Fruit fly (Drosophila melanogaster) whole organism, adult: ENCODE results near the gene Nfs1.

Experiments used
- bab1 ChIP-seq: fragments of 200-800 bp; sonication (Bioruptor generic); optimal IDR thresholded peaks from 3 replicates; lab custom pipeline; 2019; ENCODE audit warnings: missing biosample characterization, mild to moderate bottlenecking, missing genetic modification characterization, moderate library complexity
- cnc ChIP-seq, 2 experiments: fragments of >200 bp; optimal IDR thresholded peaks; 2 replicates each; lab custom pipeline; 2017
- kay ChIP-seq: fragments of 200-800 bp; sonication (Bioruptor generic); peaks from one replicate; lab custom pipeline; 2016; ENCODE audit warnings: missing biosample characterization, missing genetic modification characterization, borderline replicate concordance
- pad ChIP-seq: fragments of 200-800 bp; sonication (Bioruptor generic); optimal IDR thresholded peaks from 3 replicates; lab custom pipeline; 2017; ENCODE audit warnings: missing biosample characterization, missing genetic modification characterization, mild to moderate bottlenecking, moderate library complexity, missing genetic modification reagents
- tj ChIP-seq: fragments of 200-800 bp; sonication (Bioruptor generic); optimal IDR thresholded peaks from 3 replicates; lab custom pipeline; 2017; ENCODE audit warnings: missing biosample characterization, mild to moderate bottlenecking, missing genetic modification characterization, moderate library complexity
- toe ChIP-seq: fragments of 200-800 bp; sonication (Bioruptor generic); optimal IDR thresholded peaks from 2 replicates; lab custom pipeline; 2016; ENCODE audit warnings: missing biosample characterization, missing genetic modification characterization

DNA sequence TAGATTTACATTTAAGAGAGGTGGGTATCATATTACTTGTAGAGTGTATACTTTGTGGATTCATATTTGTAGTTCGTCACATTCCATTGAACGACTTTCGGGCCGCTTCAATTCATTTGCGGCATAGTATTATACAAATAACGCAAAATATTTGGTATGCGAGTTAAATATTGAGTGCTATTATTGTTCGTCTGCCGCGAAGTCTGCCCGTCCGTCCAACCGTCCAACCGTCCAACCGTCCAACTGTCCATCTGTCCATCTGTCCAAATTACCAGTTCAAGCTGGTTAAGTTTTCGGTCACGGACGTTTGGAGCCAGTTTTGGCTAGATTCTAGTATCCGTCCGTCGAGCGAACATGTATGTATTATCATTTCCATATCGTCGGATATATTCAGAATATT lies 24.6 kb downstream of the Nfs1 start:
- no peak for TF ChIP-seq pad (GFP tag; lab: Kevin White, UChicago)
- TF ChIP-seq toe (GFP tag; lab: Kevin White, UChicago) = no peak
- no peak for TF ChIP-seq cnc (optimal IDR thresholded peaks at IDR 0.05; lab: Kevin White, UChicago)
- TF ChIP-seq bab1 = no peak
- no peak for TF ChIP-seq tj (GFP tag; lab: Kevin White, UChicago)
- no peak for TF ChIP-seq kay
